Fruit fly (Drosophila melanogaster): ENCODE measurements around the gene CG11164.

dm6 chrX:13699666-13700065 lies 31.9 kb downstream of the CG11164 start:
- TF ChIP-seq Hnf4 (GFP tag; optimal IDR thresholded peaks at IDR 0.05) (no peak), Hr78 (GFP tag; optimal IDR thresholded peaks at IDR 0.05) (no peak), Dfd (GFP tag; optimal IDR thresholded peaks at IDR 0.05) (no peak), br (GFP tag; optimal IDR thresholded peaks at IDR 0.05) (no peak), HLH106 (tag; optimal IDR thresholded peaks at IDR 0.05) (no peak), Hr83 (GFP tag; optimal IDR thresholded peaks at IDR 0.05; ENCODE audit: poor library complexity, severe bottlenecking) (no peak), Abd-B (GFP tag; optimal IDR thresholded peaks at IDR 0.05) (no peak), psq (GFP tag; optimal IDR thresholded peaks at IDR 0.05) (no peak), sage (GFP tag; optimal IDR thresholded peaks at IDR 0.05) (no peak)

Measured in whole organism, wandering third instar larva.